Worm (Caenorhabditis elegans): ENCODE data around the gene Y39G8B.1.

DNA sequence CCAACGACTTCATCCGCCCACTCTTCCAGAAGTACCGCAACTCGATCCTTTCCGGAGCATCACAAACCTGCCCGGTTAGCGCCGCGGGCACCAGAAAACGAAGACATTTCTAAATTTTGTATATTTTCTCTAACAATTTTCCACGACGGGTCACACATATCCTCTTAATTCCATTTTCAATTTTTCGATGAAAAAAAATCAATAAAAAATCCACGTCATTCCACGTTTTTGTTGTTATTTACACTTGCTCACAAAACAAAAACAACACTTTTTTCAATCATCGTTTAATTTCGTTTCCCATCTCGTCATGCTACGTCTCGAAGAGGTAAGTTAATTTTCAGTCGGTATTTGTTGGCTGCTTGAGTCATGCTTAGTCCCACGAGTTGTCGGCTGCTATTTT lies 34.7 kb upstream of the Y39G8B.1 start, which contains the start of gene F01D5.7:
- TF ChIP-seq nhr-2 (tag; optimal IDR thresholded peaks at IDR 0.05) (no peak), nhr-237 (tag; optimal IDR thresholded peaks at IDR 0.05) (no peak), flh-1 (GFP tag; optimal IDR thresholded peaks at IDR 0.05) (no peak), ztf-11 (tag; optimal IDR thresholded peaks at IDR 0.05) (no peak), snpc-4 (tag; optimal IDR thresholded peaks at IDR 0.05) (no peak), blmp-1 (tag; optimal IDR thresholded peaks at IDR 0.05) (no peak), nhr-12 (tag; optimal IDR thresholded peaks at IDR 0.05) (no peak), unc-62 (GFP tag; optimal IDR thresholded peaks at IDR 0.05) (no peak), nhr-76 (tag; optimal IDR thresholded peaks at IDR 0.05) (no peak), elt-1 (tag; optimal IDR thresholded peaks at IDR 0.05; ENCODE audit: borderline replicate concordance, insufficient read depth) (no peak), nhr-28 (tag; optimal IDR thresholded peaks at IDR 0.05) (no peak), pha-4 (tag; optimal IDR thresholded peaks at IDR 0.05) (no peak), lin-13 (tag; optimal IDR thresholded peaks at IDR 0.05) (no peak), hlh-1 (tag; optimal IDR thresholded peaks at IDR 0.05) (no peak)

Data from whole organism, mixed stage, embryonic.